Worm (Caenorhabditis elegans): ENCODE results near the gene acr-17.
"Not testable (repeated sequence)": the region's sequence is repeated elsewhere in the genome, so short reads cannot be mapped to it uniquely, and the experiment has no call there.

DNA sequence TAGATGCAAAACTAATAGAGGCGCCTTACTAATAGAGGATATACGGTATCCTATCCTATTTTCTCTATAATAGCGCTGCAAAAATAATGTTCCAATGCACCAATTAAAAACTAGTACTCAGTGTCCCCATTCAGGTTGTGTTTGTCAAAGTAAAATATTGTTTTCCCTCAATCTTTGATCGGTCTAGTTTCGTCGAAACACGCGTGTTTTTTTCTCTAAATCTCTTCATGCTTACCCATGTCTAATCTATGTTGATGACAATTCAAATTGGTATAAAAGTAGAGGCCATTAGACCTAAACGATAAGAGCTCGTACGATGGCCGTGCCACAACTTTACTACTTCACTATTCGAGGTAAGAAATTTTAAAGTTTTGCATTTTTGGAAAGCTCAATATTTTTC lies 47.1 kb upstream of the acr-17 start, which contains the start of gene gst-10:
- not testable (repeated sequence) for TF ChIP-seq tab-1 (GFP tag; IDR thresholded peaks at IDR 0.05); cog-1 (tag; optimal IDR thresholded peaks at IDR 0.05); med-1 (GFP tag; optimal IDR thresholded peaks at IDR 0.05; ENCODE audit: insufficient read depth); flt-1 (GFP tag; IDR thresholded peaks at IDR 0.05); ztf-23 (GFP tag; IDR thresholded peaks at IDR 0.05)
